Fruit fly (Drosophila melanogaster): ENCODE data around the gene Vps13D.
A peak's percentile ranks its signal among the peaks of the same experiment; 100 is the strongest.

Vps13D gene

dm6 chr3L:12792933-12793448 is 38.1 kb downstream of the Vps13D start (continued):
- TF ChIP-seq CG3919 (GFP tag; optimal IDR thresholded peaks at IDR 0.05) (peak; percentile 81), CG4318 (GFP tag; optimal IDR thresholded peaks at IDR 0.05) (peak; percentile 55), fkh (GFP tag; optimal IDR thresholded peaks at IDR 0.05) (no peak), OdsH (GFP tag; optimal IDR thresholded peaks at IDR 0.05) (peak; percentile 84), CG9139 (GFP tag; optimal IDR thresholded peaks at IDR 0.05) (peak; percentile 81), dsx (GFP tag; optimal IDR thresholded peaks at IDR 0.05; ENCODE audit: poor library complexity, severe bottlenecking) (peak; percentile 99), Hr38 (GFP tag; optimal IDR thresholded peaks at IDR 0.05) (no peak), CG32006 (GFP tag; optimal IDR thresholded peaks at IDR 0.05) (peak; percentile 87), CG31627 (GFP tag; optimal IDR thresholded peaks at IDR 0.05) (peak; percentile 74), CG8119 (GFP tag; IDR thresholded peaks at IDR 0.05) (peak; percentile 90), CG8319 (GFP tag; optimal IDR thresholded peaks at IDR 0.05) (peak; percentile 57), CG11762 (GFP tag; optimal IDR thresholded peaks at IDR 0.05; ENCODE audit: insufficient read depth) (peak; percentile 71), Sox102F (GFP tag; optimal IDR thresholded peaks at IDR 0.05) (peak; percentile 86), CG15336 (GFP tag; IDR thresholded peaks at IDR 0.05) (peak; percentile 89), net (GFP tag; optimal IDR thresholded peaks at IDR 0.05) (peak; percentile 89), fd85E (GFP tag; optimal IDR thresholded peaks at IDR 0.05) (peak; percentile 57), Ets96B (tag; optimal IDR thresholded peaks at IDR 0.05) (peak; percentile 92), CG6276 (GFP tag; optimal IDR thresholded peaks at IDR 0.05) (peak; percentile 86), topi (GFP tag; optimal IDR thresholded peaks at IDR 0.05) (peak; percentile 87), CG11294 (GFP tag; IDR thresholded peaks at IDR 0.05) (peak; percentile 15; the same call in 1 of the 2 replicates), dac (GFP tag; optimal IDR thresholded peaks at IDR 0.05) (peak; percentile 31)

dm6 chr3L:12794532-12794931 is 39.7 kb downstream of the Vps13D start:
- TF ChIP-seq fkh (GFP tag; optimal IDR thresholded peaks at IDR 0.05): peak; percentile 90
- TF ChIP-seq CG1621 (tag; optimal IDR thresholded peaks at IDR 0.05): peak; percentile 10
- TF ChIP-seq CG10631 (GFP tag; optimal IDR thresholded peaks at IDR 0.05): no peak
- TF ChIP-seq Hr4 (GFP tag; optimal IDR thresholded peaks at IDR 0.05): no peak
- TF ChIP-seq Eip78C (GFP tag): peak; percentile 36
- no peak for TF ChIP-seq CG32006 (GFP tag; optimal IDR thresholded peaks at IDR 0.05)

dm6 chr3L:12796077-12796641 is 41.3 kb downstream of the Vps13D start:
- TF ChIP-seq fkh (GFP tag; optimal IDR thresholded peaks at IDR 0.05) (peak; percentile 67), Ets21C (GFP tag; optimal IDR thresholded peaks at IDR 0.05) (no peak)

- peak; percentile 4 for TF ChIP-seq lz (GFP tag; optimal IDR thresholded peaks at IDR 0.05)
- no peak for TF ChIP-seq Smox (GFP tag; optimal IDR thresholded peaks at IDR 0.05)
- no peak for TF ChIP-seq CG6854 (GFP tag; optimal IDR thresholded peaks at IDR 0.05)
- TF ChIP-seq Sox102F (GFP tag; optimal IDR thresholded peaks at IDR 0.05): no peak
- TF ChIP-seq topi (GFP tag; optimal IDR thresholded peaks at IDR 0.05): peak; percentile 15
- no peak for TF ChIP-seq Gug (GFP tag; IDR thresholded peaks at IDR 0.05)
- TF ChIP-seq Sox14 (GFP tag; optimal IDR thresholded peaks at IDR 0.05): peak; percentile 65
- no peak for TF ChIP-seq CG8319 (GFP tag; optimal IDR thresholded peaks at IDR 0.05)
- TF ChIP-seq CG32006 (GFP tag; optimal IDR thresholded peaks at IDR 0.05): peak; percentile 77
- peak; percentile 55; the same call in 1 of the 2 replicates for TF ChIP-seq CG15336 (GFP tag; IDR thresholded peaks at IDR 0.05)
- peak; percentile 61 for TF ChIP-seq pdm3 (GFP tag; optimal IDR thresholded peaks at IDR 0.05)
- TF ChIP-seq CG8119 (GFP tag; IDR thresholded peaks at IDR 0.05): peak; percentile 57; the same call in 1 of the 3 replicates
- no peak for TF ChIP-seq fd59A (GFP tag; optimal IDR thresholded peaks at IDR 0.05)
- no peak for TF ChIP-seq cyc (GFP tag; optimal IDR thresholded peaks at IDR 0.05)
- TF ChIP-seq dsx (GFP tag; optimal IDR thresholded peaks at IDR 0.05; ENCODE audit: poor library complexity, severe bottlenecking): peak; percentile 11
- peak; percentile 82 for TF ChIP-seq Eip78C (GFP tag)
- peak; percentile 33 to 50 for TF ChIP-seq salr (GFP tag; optimal IDR thresholded peaks at IDR 0.05)
- peak; percentile 29; the same call in 1 of the 3 replicates for TF ChIP-seq eg (GFP tag; IDR thresholded peaks at IDR 0.05)
- TF ChIP-seq Lpt (GFP tag; optimal IDR thresholded peaks at IDR 0.05): peak; percentile 43
- TF ChIP-seq CG6792 (GFP tag; optimal IDR thresholded peaks at IDR 0.05): peak; percentile 9
- peak; percentile 23 to 45 for TF ChIP-seq ss (GFP tag; optimal IDR thresholded peaks at IDR 0.05)
- TF ChIP-seq CG8632 (GFP tag; optimal IDR thresholded peaks at IDR 0.05): peak; percentile 40
- peak; percentile 18 for TF ChIP-seq CG31627 (GFP tag; optimal IDR thresholded peaks at IDR 0.05)
- TF ChIP-seq OdsH (GFP tag; optimal IDR thresholded peaks at IDR 0.05): peak; percentile 49
- peak; percentile 48 for TF ChIP-seq CG6808 (GFP tag; optimal IDR thresholded peaks at IDR 0.05)
- TF ChIP-seq CG10669 (GFP tag; optimal IDR thresholded peaks at IDR 0.05): peak; percentile 37
- TF ChIP-seq CG11762 (GFP tag; optimal IDR thresholded peaks at IDR 0.05; ENCODE audit: insufficient read depth): no peak
- TF ChIP-seq CG3032 (tag; optimal IDR thresholded peaks at IDR 0.05): peak; percentile 3
Observed at dm6 chr3L:12798795-12799311, 44.0 kb downstream of the Vps13D start.
